Worm (Caenorhabditis elegans) whole organism, midembryonic: ENCODE data around the gene erg-28.

Experiments
- T22C8.4 ChIP-seq: fragments of 200-800 bp; sonication (Bioruptor generic); IDR thresholded peaks from 2 replicates; pipeline ENCODE4 v1.3.6; 2022; ENCODE audit warnings: missing genetic modification characterization, missing compliant biosample characterization
- cog-1 ChIP-seq: sonication (generic microtip); optimal IDR thresholded peaks from 2 replicates; lab custom pipeline; 2016; ENCODE audit warnings: missing genetic modification characterization, missing compliant biosample characterization
- flt-1 ChIP-seq: fragments of 200-800 bp; sonication (Bioruptor generic); IDR thresholded peaks from 2 replicates; pipeline ENCODE4 v1.3.6; 2022; ENCODE audit warnings: missing genetic modification characterization, missing compliant biosample characterization
- klf-2 ChIP-seq: fragments of 200-800 bp; sonication (Bioruptor generic); conservative IDR thresholded peaks from 2 replicates; pipeline ENCODE4 v1.3.6; 2022; ENCODE audit warnings: missing genetic modification reagents, missing genetic modification characterization, missing compliant biosample characterization
- med-1 ChIP-seq: sonication (generic microtip); optimal IDR thresholded peaks from 2 replicates; lab custom pipeline; 2017; ENCODE audit warnings: missing genetic modification characterization, mild to moderate bottlenecking, missing compliant biosample characterization, antibody characterized with exemption, missing genetic modification reagents; ENCODE audit not compliant: insufficient read depth
- ref-1 ChIP-seq: fragments of 200-800 bp; sonication (Bioruptor generic); conservative IDR thresholded peaks from 2 replicates; pipeline ENCODE4 v1.3.6; 2022; ENCODE audit warnings: missing genetic modification reagents, missing genetic modification characterization, missing compliant biosample characterization
- tab-1 ChIP-seq: fragments of 200-800 bp; sonication (Bioruptor generic); IDR thresholded peaks from 2 replicates; pipeline ENCODE4 v1.3.6; 2022; ENCODE audit warnings: missing genetic modification characterization, missing compliant biosample characterization
- ztf-23 ChIP-seq: fragments of 200-800 bp; sonication (Bioruptor generic); IDR thresholded peaks from 2 replicates; pipeline ENCODE4 v1.3.6; 2022; ENCODE audit warnings: missing genetic modification reagents, missing genetic modification characterization, missing compliant biosample characterization
- ztf-29 ChIP-seq: fragments of 200-800 bp; sonication (Bioruptor generic); IDR thresholded peaks from 2 replicates; pipeline ENCODE4 v1.3.6; 2022; ENCODE audit warnings: missing genetic modification reagents, missing genetic modification characterization, missing compliant biosample characterization

erg-28 gene

DNA sequence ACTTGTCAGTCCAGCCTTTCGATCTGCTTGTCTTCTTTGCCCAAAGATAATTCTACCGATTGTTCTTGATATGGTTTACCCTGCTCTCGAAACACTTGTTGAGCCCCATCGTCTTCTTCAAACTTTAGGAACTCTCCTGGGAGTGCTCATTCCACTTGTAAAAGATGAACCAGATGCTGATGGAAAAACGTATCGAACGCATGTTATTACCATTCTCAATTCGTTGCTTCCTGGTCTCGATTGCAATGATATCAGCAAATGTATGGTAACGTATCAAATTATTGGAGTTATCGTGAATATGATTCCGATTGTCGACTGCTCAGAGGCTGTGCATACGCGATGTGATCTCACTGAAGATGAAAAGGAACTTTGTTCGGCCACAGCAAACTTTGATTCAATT, 5.4 kb upstream of the erg-28 start:
- TF ChIP-seq cog-1 (tag; lab: Kevin White, UChicago): no peak
- no peak for TF ChIP-seq ztf-29
- TF ChIP-seq med-1 (GFP tag; lab: Kevin White, UChicago): no peak
- no peak for TF ChIP-seq klf-2 (GFP tag; lab: Robert Waterston, UW)

DNA sequence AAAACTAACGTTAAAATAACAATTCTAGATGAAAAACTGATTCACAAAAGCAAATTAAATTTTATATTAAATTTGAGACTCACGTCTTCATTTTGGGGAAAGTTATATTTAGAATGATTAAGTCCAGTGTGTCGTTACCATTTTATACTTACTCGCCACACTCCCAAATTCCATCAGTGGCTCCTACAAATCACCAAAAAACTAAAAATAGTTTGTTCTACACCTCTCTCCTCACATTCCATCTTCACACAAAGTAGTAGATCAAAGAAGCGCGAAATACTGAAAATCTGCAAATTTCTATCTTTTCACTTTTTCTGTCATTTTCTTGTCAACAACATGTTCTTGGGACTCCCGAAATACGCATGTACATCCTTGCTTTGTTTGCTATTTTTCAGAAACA, 1.6 kb downstream of the erg-28 start, which contains the start of gene ZC116.5:
TSS of gene ZC116.5 (minus strand) at position 101 of the 400 bp plus-strand sequence.
- TF ChIP-seq klf-2 (GFP tag; lab: Robert Waterston, UW): no peak
- no peak for TF ChIP-seq tab-1 (GFP tag; lab: Robert Waterston, UW)
- TF ChIP-seq med-1 (GFP tag; lab: Kevin White, UChicago): no peak
- TF ChIP-seq flt-1 (GFP tag; lab: Robert Waterston, UW): no peak
- no peak for TF ChIP-seq cog-1 (tag; lab: Kevin White, UChicago)
- no peak for TF ChIP-seq ref-1 (GFP tag; lab: Robert Waterston, UW)
- no peak for TF ChIP-seq T22C8.4 (GFP tag; lab: Robert Waterston, UW)

DNA sequence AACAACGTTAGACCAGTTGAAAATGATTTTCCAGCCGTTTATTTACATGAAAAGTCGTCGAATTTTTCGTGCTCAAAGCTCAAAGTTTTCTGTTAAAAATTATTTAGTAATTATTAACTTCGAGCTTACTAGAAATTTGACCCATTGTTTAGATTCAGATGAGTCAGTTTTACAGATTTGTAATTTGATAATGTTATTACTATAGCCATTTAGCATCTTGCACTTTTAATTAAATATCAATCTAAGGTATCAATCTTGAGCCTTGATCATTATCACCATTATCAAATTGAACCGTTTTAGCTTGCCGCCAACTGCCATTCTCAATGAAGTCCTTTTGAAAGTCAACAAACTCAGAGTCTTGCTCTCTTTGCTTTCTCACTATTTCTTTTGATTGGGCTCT, 2.3 kb downstream of the erg-28 start, which contains the start of gene ZC116.1:
TSS of gene ZC116.1 (plus strand) at position 301 of the 400 bp plus-strand sequence.
- TF ChIP-seq ztf-23 (GFP tag; lab: Robert Waterston, UW): no peak
- TF ChIP-seq cog-1 (tag; lab: Kevin White, UChicago): no peak
- no peak for TF ChIP-seq ref-1 (GFP tag; lab: Robert Waterston, UW)
- no peak for TF ChIP-seq flt-1 (GFP tag; lab: Robert Waterston, UW)
- TF ChIP-seq tab-1 (GFP tag; lab: Robert Waterston, UW): no peak
- no peak for TF ChIP-seq klf-2 (GFP tag; lab: Robert Waterston, UW)
- no peak for TF ChIP-seq med-1 (GFP tag; lab: Kevin White, UChicago)
- no peak for TF ChIP-seq T22C8.4 (GFP tag; lab: Robert Waterston, UW)
- TF ChIP-seq ztf-29: no peak

DNA sequence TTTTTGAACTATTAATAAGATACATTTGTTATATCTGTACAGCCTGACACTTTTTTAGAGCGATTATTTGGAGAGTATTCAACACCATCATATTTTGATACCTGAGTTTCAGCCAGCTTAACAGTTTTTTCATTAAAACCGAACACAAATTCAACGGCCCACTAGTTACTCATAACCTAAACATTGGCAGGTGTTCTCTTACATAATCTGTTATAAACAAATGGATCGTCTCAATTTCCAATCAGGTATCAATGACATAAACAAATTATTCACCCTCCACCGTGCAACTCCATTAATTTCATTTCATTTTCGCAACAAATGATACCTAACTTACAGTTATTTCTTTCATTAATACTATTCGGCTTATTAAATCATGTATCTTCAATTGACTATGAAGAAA, 3.8 kb downstream of the erg-28 start, which contains the start of gene cubn-1:
TSS of gene cubn-1 (plus strand) at position 301 of the 400 bp plus-strand sequence.
- TF ChIP-seq klf-2 (GFP tag; lab: Robert Waterston, UW): no peak
- no peak for TF ChIP-seq ref-1 (GFP tag; lab: Robert Waterston, UW)
- TF ChIP-seq cog-1 (tag; lab: Kevin White, UChicago): no peak
- no peak for TF ChIP-seq ztf-29
- no peak for TF ChIP-seq T22C8.4 (GFP tag; lab: Robert Waterston, UW)
- TF ChIP-seq ztf-23 (GFP tag; lab: Robert Waterston, UW): no peak
- no peak for TF ChIP-seq flt-1 (GFP tag; lab: Robert Waterston, UW)
- TF ChIP-seq tab-1 (GFP tag; lab: Robert Waterston, UW): no peak

DNA sequence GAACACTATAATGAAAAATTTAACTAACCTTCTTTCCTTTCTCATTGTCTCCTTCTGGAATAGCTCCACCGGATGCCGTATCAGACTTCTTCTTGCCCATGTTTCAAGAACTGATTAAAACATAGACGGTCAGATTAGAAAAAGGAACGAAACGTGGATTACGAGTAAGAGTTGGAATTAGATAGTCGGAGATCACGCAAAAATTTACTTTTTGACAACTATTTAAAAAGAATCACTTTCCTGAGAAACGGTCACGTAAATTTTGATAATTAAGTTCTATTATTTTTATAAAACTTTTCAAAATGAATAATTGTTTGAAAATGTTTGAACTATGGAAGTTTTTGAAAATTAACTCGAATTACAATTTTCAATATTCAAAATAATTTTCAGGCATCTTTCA, 4.9 kb downstream of the erg-28 start, which contains the start of gene cyc-2.2:
TSS of gene cyc-2.2 (minus strand) at position 101 of the 400 bp plus-strand sequence.
- TF ChIP-seq med-1 (GFP tag; lab: Kevin White, UChicago): no peak
- no peak for TF ChIP-seq cog-1 (tag; lab: Kevin White, UChicago)
- TF ChIP-seq tab-1 (GFP tag; lab: Robert Waterston, UW): no peak
- no peak for TF ChIP-seq ztf-29
- no peak for TF ChIP-seq flt-1 (GFP tag; lab: Robert Waterston, UW)
- no peak for TF ChIP-seq ref-1 (GFP tag; lab: Robert Waterston, UW)
- TF ChIP-seq T22C8.4 (GFP tag; lab: Robert Waterston, UW): no peak
- no peak for TF ChIP-seq ztf-23 (GFP tag; lab: Robert Waterston, UW)
- TF ChIP-seq klf-2 (GFP tag; lab: Robert Waterston, UW): no peak

DNA sequence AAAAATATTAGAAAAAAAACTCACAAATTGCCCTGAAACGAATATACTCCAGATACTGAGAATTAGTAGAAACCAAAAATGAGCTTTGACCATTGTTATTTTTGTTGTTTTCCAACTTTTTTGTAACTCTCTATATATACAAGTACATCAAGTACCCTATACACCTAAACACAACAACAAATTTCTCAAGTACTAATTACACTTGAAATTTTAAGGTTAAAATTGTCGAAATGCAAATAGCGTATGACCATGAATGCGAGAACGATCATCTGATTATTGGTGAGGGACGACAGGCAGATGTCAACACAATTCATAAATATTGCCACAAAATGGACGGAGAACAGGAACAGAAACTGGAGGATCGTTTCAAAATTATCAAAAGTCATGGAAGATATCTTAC, 17.2 kb downstream of the erg-28 start, which contains the start of gene F56H9.9:
TSS of gene F56H9.9 (minus strand) at position 101 of the 400 bp plus-strand sequence.
- TF ChIP-seq ztf-29: no peak
- no peak for TF ChIP-seq med-1 (GFP tag; lab: Kevin White, UChicago)
- TF ChIP-seq T22C8.4 (GFP tag; lab: Robert Waterston, UW): no peak
- no peak for TF ChIP-seq klf-2 (GFP tag; lab: Robert Waterston, UW)
- TF ChIP-seq cog-1 (tag; lab: Kevin White, UChicago): no peak
- no peak for TF ChIP-seq ztf-23 (GFP tag; lab: Robert Waterston, UW)
- TF ChIP-seq ref-1 (GFP tag; lab: Robert Waterston, UW): no peak
- TF ChIP-seq flt-1 (GFP tag; lab: Robert Waterston, UW): no peak
- no peak for TF ChIP-seq tab-1 (GFP tag; lab: Robert Waterston, UW)

DNA sequence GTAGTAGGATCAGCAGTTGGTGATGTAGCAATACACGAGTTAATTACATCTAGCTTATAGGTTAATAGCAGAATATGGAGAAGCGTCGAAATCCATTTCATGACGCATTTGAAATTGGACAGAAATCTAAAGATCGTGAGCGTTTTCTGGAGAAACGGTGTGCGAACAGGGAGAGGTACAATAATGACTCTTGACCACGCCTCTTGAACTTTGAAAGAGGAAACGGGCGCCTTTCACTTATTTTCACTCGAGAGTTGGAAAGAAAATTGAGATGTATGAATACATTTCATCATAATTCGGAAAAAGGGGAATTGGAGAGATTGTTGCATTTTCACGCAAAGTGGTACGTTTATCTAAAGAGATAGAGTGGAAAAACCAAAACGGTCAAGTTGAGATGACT, 22.5 kb downstream of the erg-28 start, which contains the start of gene F56H9.6:
TSS of gene F56H9.6 (minus strand) at position 101 of the 400 bp plus-strand sequence.
- no peak for TF ChIP-seq tab-1 (GFP tag; lab: Robert Waterston, UW)

DNA sequence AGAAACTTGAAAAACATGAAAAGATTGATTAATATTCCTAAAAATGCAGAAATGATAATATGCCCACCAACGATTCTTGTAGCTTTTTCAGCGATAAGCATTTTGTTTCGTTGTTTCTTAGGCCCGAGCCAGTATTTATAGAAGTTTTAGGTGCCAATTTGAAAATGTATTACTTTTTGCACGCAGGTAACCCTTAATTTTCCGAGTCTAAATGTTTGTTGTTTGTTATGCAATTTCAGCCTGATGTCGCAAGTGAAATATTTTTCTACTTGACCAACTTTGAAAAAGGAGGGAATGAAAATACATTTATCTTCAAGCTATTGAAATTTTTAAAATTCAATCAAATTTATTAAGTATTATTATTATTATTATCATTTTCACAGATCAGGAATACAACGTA, 24.8 kb downstream of the erg-28 start, which contains the start of gene srx-113:
TSS of gene srx-113 (minus strand) at position 101 of the 400 bp plus-strand sequence.
- TF ChIP-seq tab-1 (GFP tag; lab: Robert Waterston, UW) (no peak), klf-2 (GFP tag; lab: Robert Waterston, UW) (no peak), ztf-23 (GFP tag; lab: Robert Waterston, UW) (no peak), med-1 (GFP tag; lab: Kevin White, UChicago) (no peak), ztf-29 (no peak), cog-1 (tag; lab: Kevin White, UChicago) (no peak), ref-1 (GFP tag; lab: Robert Waterston, UW) (no peak), T22C8.4 (GFP tag; lab: Robert Waterston, UW) (no peak), flt-1 (GFP tag; lab: Robert Waterston, UW) (no peak)

DNA sequence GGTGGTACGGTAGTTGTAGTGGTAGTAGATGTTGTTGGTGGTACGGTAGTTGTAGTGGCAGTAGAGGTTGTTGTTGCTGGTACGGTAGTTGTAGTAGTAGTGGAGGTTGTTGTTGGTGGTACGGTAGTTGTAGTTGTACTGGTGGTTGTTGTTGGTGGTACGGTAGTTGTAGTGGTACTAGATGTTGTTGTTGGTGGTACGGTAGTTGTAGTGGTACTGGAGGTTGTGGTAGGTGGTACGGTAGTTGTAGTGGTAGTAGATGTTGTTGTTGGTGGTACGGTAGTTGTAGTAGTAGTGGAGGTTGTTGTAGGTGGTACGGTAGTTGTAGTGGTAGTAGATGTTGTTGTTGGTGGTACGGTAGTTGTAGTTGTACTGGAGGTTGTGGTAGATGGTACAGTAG, 25.8 kb downstream of the erg-28 start:
- TF ChIP-seq ref-1 (GFP tag; lab: Robert Waterston, UW) (no peak), cog-1 (tag; lab: Kevin White, UChicago) (no peak), flt-1 (GFP tag; lab: Robert Waterston, UW) (0 out of 2 replicates have a peak, but pooled peaks have one; percentile 14), ztf-23 (GFP tag; lab: Robert Waterston, UW) (0 out of 2 replicates have a peak, but pooled peaks have one; percentile 61), med-1 (GFP tag; lab: Kevin White, UChicago) (no peak), tab-1 (GFP tag; lab: Robert Waterston, UW) (no peak), ztf-29 (no peak)
